Fruit fly (Drosophila melanogaster) whole organism, adult: Measurements from ENCODE around the gene CG5334.

ENCODE experiments used
- CG12768 ChIP-seq: fragments of 200-800 bp; sonication (Bioruptor generic); optimal IDR thresholded peaks from 2 replicates; lab custom pipeline; 2017; ENCODE audit warnings: missing biosample characterization, missing genetic modification characterization, mild to moderate bottlenecking, moderate library complexity, missing genetic modification reagents
- CG1620 ChIP-seq: fragments of 200-800 bp; sonication (Bioruptor generic); optimal IDR thresholded peaks from 2 replicates; lab custom pipeline; 2016; ENCODE audit warnings: missing biosample characterization, missing genetic modification characterization
- CG33017 ChIP-seq: fragments of 200-800 bp; sonication (Bioruptor generic); optimal IDR thresholded peaks from 2 replicates; lab custom pipeline; 2018; ENCODE audit warnings: missing biosample characterization, mild to moderate bottlenecking, missing genetic modification characterization, moderate library complexity
- CG5204 ChIP-seq: fragments of 200-800 bp; sonication (Bioruptor generic); optimal IDR thresholded peaks from 2 replicates; lab custom pipeline; 2016; ENCODE audit warnings: missing biosample characterization, missing genetic modification characterization
- cic ChIP-seq: fragments of 200-800 bp; sonication (Bioruptor generic); optimal IDR thresholded peaks from 2 replicates; lab custom pipeline; 2017; ENCODE audit warnings: missing biosample characterization, mild to moderate bottlenecking, missing genetic modification characterization, moderate library complexity
- kay ChIP-seq: fragments of 200-800 bp; sonication (Bioruptor generic); peaks from one replicate; lab custom pipeline; 2016; ENCODE audit warnings: missing biosample characterization, missing genetic modification characterization, borderline replicate concordance

- TF ChIP-seq CG5204 = no peak
- TF ChIP-seq cic (GFP tag; lab: Kevin White, UChicago) = peak; percentile 60
- peak; percentile 60 for TF ChIP-seq CG1620 (GFP tag; lab: Kevin White, UChicago)
- peak; percentile 18 for TF ChIP-seq CG12768 (GFP tag; lab: Kevin White, UChicago)
- TF ChIP-seq CG33017 (tag; lab: Kevin White, UChicago) = no peak
- TF ChIP-seq kay = no peak
These were observed 30.5 kb downstream of the CG5334 start for dm6 chrX:14805646-14806045.
